Fruit fly (Drosophila melanogaster): Measurements from ENCODE around the gene Or85f.

DNA sequence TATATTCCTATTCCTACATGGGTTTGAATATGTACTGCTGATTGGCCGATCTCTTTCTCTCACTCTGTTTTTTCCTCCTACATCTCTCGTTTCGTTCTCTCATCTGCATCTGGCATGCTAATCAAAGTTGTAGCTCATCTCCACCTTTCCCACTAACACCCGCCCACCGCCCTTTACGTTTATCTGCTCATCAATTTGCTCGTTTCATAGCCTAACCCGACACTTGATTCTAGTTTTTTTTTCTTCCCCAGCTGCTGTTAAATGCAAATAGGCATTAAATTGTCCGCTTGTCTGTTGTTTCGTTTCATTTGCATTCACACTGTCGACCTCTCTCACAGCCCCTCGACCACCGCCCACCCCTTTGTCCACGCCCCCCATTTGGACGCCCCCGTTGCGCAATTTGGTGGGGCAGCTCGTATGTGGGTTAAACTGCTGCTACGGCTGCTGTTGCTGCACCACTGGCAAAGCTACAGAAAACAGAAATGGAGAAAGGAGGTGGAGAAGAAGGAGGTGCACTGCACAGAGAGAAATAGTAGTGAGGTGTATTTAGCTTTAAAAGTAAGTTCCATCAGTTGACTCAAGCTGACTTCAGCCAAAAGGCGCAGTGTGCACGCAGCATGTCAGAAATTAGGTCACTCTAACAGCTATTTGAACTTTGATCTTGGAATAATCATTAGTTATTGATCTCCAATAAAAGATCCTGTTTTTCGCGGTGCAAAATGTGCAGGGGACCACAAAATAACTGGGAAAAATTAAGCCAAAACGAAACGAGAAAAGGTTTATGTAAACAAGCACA lies 22.6 kb downstream of the Or85f start:
- no peak for TF ChIP-seq Myc (optimal IDR thresholded peaks at IDR 0.05)
- no peak for TF ChIP-seq Sin3A (optimal IDR thresholded peaks at IDR 0.05)
- no peak for TF ChIP-seq h (optimal IDR thresholded peaks at IDR 0.05)
- TF ChIP-seq ttk (optimal IDR thresholded peaks at IDR 0.05) = no peak
